Worm (Caenorhabditis elegans): ENCODE measurements around the gene lin-23.

ce11 chrII:6419163-6419562 is 48.1 kb downstream of the lin-23 start:
- TF ChIP-seq lin-15B (tag; optimal IDR thresholded peaks at IDR 0.05) (no peak), skn-1 (tag; optimal IDR thresholded peaks at IDR 0.05) (no peak)
